Worm (Caenorhabditis elegans) whole organism, L2 larva: Measurements from ENCODE around the gene E02H1.1.

Experiments
- nhr-237 ChIP-seq: fragments of 150-350 bp; optimal IDR thresholded peaks from 2 replicates; lab custom pipeline; 2014; ENCODE audit warnings: missing biosample characterization, missing genetic modification characterization
- skn-1 ChIP-seq: sonication (generic microtip); optimal IDR thresholded peaks from 2 replicates; lab custom pipeline; 2017; ENCODE audit warnings: missing biosample characterization, missing genetic modification characterization
- unc-55 ChIP-seq: fragments of 150-350 bp; sonication (generic microtip); optimal IDR thresholded peaks from 3 replicates; lab custom pipeline; 2014; ENCODE audit warnings: missing biosample characterization, missing genetic modification reagents, missing genetic modification characterization
- unc-62 ChIP-seq: fragments of 150-350 bp; optimal IDR thresholded peaks from 2 replicates; lab custom pipeline; 2014; ENCODE audit warnings: missing biosample characterization, missing genetic modification reagents, missing genetic modification characterization

DNA sequence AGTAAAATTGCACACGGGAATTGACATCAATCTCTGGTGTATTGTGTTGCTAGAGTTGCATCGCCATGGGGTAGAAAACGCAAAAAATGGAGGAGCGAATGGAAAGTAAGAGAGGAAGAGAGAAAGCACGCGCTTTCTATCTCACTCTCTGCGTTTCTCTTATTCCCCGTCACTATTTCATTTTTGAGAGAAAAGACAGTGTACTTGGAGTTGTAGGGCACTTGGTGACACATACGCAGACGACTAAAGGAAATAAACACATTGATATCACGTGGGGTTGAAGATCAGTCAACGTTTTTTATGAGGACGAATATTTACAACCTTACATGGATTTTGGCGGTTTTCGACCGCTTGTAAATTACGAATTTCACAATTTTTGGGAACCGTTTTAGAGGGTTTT is 12.5 kb upstream of the E02H1.1 start:
- no peak for TF ChIP-seq nhr-237 (tag; lab: Kevin White, UChicago)
- peak; percentile 45 for TF ChIP-seq skn-1
- peak; percentile 84 for TF ChIP-seq unc-62
- peak; percentile 67 for TF ChIP-seq unc-55
